Worm (Caenorhabditis elegans) whole organism, midembryonic: ENCODE data around the gene srt-54.

Experiments
- T22C8.4 ChIP-seq: fragments of 200-800 bp; sonication (Bioruptor generic); IDR thresholded peaks from 2 replicates; pipeline ENCODE4 v1.3.6; 2022; ENCODE audit warnings: missing genetic modification characterization, missing compliant biosample characterization
- cog-1 ChIP-seq: sonication (generic microtip); optimal IDR thresholded peaks from 2 replicates; lab custom pipeline; 2016; ENCODE audit warnings: missing genetic modification characterization, missing compliant biosample characterization
- flt-1 ChIP-seq: fragments of 200-800 bp; sonication (Bioruptor generic); IDR thresholded peaks from 2 replicates; pipeline ENCODE4 v1.3.6; 2022; ENCODE audit warnings: missing genetic modification characterization, missing compliant biosample characterization
- med-1 ChIP-seq: sonication (generic microtip); optimal IDR thresholded peaks from 2 replicates; lab custom pipeline; 2017; ENCODE audit warnings: missing genetic modification characterization, mild to moderate bottlenecking, missing compliant biosample characterization, antibody characterized with exemption, missing genetic modification reagents; ENCODE audit not compliant: insufficient read depth
- ref-1 ChIP-seq: fragments of 200-800 bp; sonication (Bioruptor generic); conservative IDR thresholded peaks from 2 replicates; pipeline ENCODE4 v1.3.6; 2022; ENCODE audit warnings: missing genetic modification reagents, missing genetic modification characterization, missing compliant biosample characterization

- TF ChIP-seq cog-1 (tag; lab: Kevin White, UChicago): no peak
- no peak for TF ChIP-seq flt-1 (GFP tag; lab: Robert Waterston, UW)
- no peak for TF ChIP-seq T22C8.4 (GFP tag; lab: Robert Waterston, UW)
- TF ChIP-seq med-1 (GFP tag; lab: Kevin White, UChicago): no peak
- TF ChIP-seq ref-1 (GFP tag; lab: Robert Waterston, UW): no peak
Observed at ce11 chrII:135166-135565, 18.1 kb downstream of the srt-54 start, which contains the start of gene K10B4.1.
